Fruit fly (Drosophila melanogaster): Measurements from ENCODE around the gene CG31368.

Gene CG31368

dm6 chr3R:11888038-11888567 is 5.5 kb downstream of the CG31368 start (continued):
- TF ChIP-seq vfl (GFP tag; optimal IDR thresholded peaks at IDR 0.05) = no peak
- TF ChIP-seq CG1832 (GFP tag; optimal IDR thresholded peaks at IDR 0.05) = no peak
- no peak for TF ChIP-seq CHES-1-like (GFP tag; optimal IDR thresholded peaks at IDR 0.05)
- no peak for TF ChIP-seq CG12391 (tag; optimal IDR thresholded peaks at IDR 0.05)
- no peak for TF ChIP-seq H15 (GFP tag; IDR thresholded peaks at IDR 0.05)
- no peak for TF ChIP-seq dati (GFP tag; IDR thresholded peaks at IDR 0.05)
- TF ChIP-seq luna (GFP tag; optimal IDR thresholded peaks at IDR 0.05) = no peak
- TF ChIP-seq phol (tag; optimal IDR thresholded peaks at IDR 0.05) = peak; percentile 22
- TF ChIP-seq Lhr (GFP tag; optimal IDR thresholded peaks at IDR 0.05) = no peak
- TF ChIP-seq crp (GFP tag; optimal IDR thresholded peaks at IDR 0.05) = no peak
- no peak for TF ChIP-seq kay (GFP tag; optimal IDR thresholded peaks at IDR 0.05)
- no peak for TF ChIP-seq Sry-δ (GFP tag; optimal IDR thresholded peaks at IDR 0.05)
- no peak for TF ChIP-seq abd-A (tag; optimal IDR thresholded peaks at IDR 0.05)
- no peak for TF ChIP-seq sr (GFP tag; IDR thresholded peaks at IDR 0.05)
- TF ChIP-seq CG10979 (tag; optimal IDR thresholded peaks at IDR 0.05) = peak; percentile 36
- peak; percentile 63 for TF ChIP-seq CG13287 (GFP tag; IDR thresholded peaks at IDR 0.05; ENCODE audit: partially characterized antibody)
- no peak for TF ChIP-seq kah (GFP tag; optimal IDR thresholded peaks at IDR 0.05)
- no peak for TF ChIP-seq E2f2 (GFP tag; IDR thresholded peaks at IDR 0.05)
- peak; percentile 41; the same call in 1 of the 2 replicates for TF ChIP-seq bbx (GFP tag; IDR thresholded peaks at IDR 0.05; ENCODE audit: partially characterized antibody)
- TF ChIP-seq Hey (tag; optimal IDR thresholded peaks at IDR 0.05) = no peak
- TF ChIP-seq CG4424 (GFP tag; optimal IDR thresholded peaks at IDR 0.05) = peak; percentile 8
- no peak for TF ChIP-seq chif (GFP tag; optimal IDR thresholded peaks at IDR 0.05)
- no peak for TF ChIP-seq ara (GFP tag; IDR thresholded peaks at IDR 0.05)
- no peak for TF ChIP-seq jumu (GFP tag; optimal IDR thresholded peaks at IDR 0.05)
- peak; percentile 26 for TF ChIP-seq lmd (GFP tag; IDR thresholded peaks at IDR 0.05)
- no peak for TF ChIP-seq CG14667 (GFP tag; IDR thresholded peaks at IDR 0.05)
- TF ChIP-seq CG14965 (GFP tag; optimal IDR thresholded peaks at IDR 0.05; ENCODE audit: borderline replicate concordance) = no peak
- TF ChIP-seq pnt (GFP tag; optimal IDR thresholded peaks at IDR 0.05) = no peak
- TF ChIP-seq CG7839 (tag; optimal IDR thresholded peaks at IDR 0.05) = no peak
- no peak for TF ChIP-seq CG2199 (GFP tag; IDR thresholded peaks at IDR 0.05)
- no peak for TF ChIP-seq CG11695 (GFP tag; IDR thresholded peaks at IDR 0.05)
- TF ChIP-seq Stat92E (GFP tag; optimal IDR thresholded peaks at IDR 0.05) = no peak
- TF ChIP-seq nau (GFP tag; optimal IDR thresholded peaks at IDR 0.05) = no peak
- no peak for TF ChIP-seq CG10147 (GFP tag; optimal IDR thresholded peaks at IDR 0.05)
- no peak for TF ChIP-seq ewg (GFP tag; optimal IDR thresholded peaks at IDR 0.05)
- no peak for TF ChIP-seq CG14050 (GFP tag; IDR thresholded peaks at IDR 0.05)
- peak; percentile 41 for TF ChIP-seq dm (GFP tag; optimal IDR thresholded peaks at IDR 0.05)
- no peak for TF ChIP-seq CG3838 (GFP tag; optimal IDR thresholded peaks at IDR 0.05)
- TF ChIP-seq CG18262 (tag; optimal IDR thresholded peaks at IDR 0.05) = no peak
- TF ChIP-seq bsh (GFP tag; optimal IDR thresholded peaks at IDR 0.05) = no peak
- TF ChIP-seq Med (GFP tag) = no peak
- TF ChIP-seq dpn (GFP tag; optimal IDR thresholded peaks at IDR 0.05) = no peak
- TF ChIP-seq Xbp1 (GFP tag; optimal IDR thresholded peaks at IDR 0.05) = peak; percentile 29
- TF ChIP-seq emc (GFP tag; optimal IDR thresholded peaks at IDR 0.05) = no peak
- TF ChIP-seq usp (GFP tag; optimal IDR thresholded peaks at IDR 0.05) = no peak
- peak; percentile 58 for TF ChIP-seq pros (GFP tag; optimal IDR thresholded peaks at IDR 0.05)
- TF ChIP-seq Gsc (GFP tag; IDR thresholded peaks at IDR 0.05) = no peak
- no peak for TF ChIP-seq CG31388 (GFP tag; optimal IDR thresholded peaks at IDR 0.05)
- TF ChIP-seq CG2712 (tag; optimal IDR thresholded peaks at IDR 0.05) = no peak
- TF ChIP-seq Fer2 (tag; optimal IDR thresholded peaks at IDR 0.05) = no peak
- peak; percentile 88 for TF ChIP-seq kni (GFP tag; optimal IDR thresholded peaks at IDR 0.05)

Measured in whole organism, embryonic.